Fruit fly (Drosophila melanogaster) whole organism, prepupa: ENCODE measurements around the gene ocn.
A peak's percentile ranks its signal among the peaks of the same experiment; 100 is the strongest.

ENCODE experiments used
- CG10631 ChIP-seq: fragments of 200-800 bp; sonication (Bioruptor generic); optimal IDR thresholded peaks from 2 replicates; lab custom pipeline; 2016; ENCODE audit warnings: missing biosample characterization, missing genetic modification characterization
- CG11294 ChIP-seq: fragments of 200-800 bp; sonication (Bioruptor generic); IDR thresholded peaks from 2 replicates; pipeline ENCODE4 v1.3.6; 2022; ENCODE audit warnings: missing biosample characterization, missing genetic modification characterization
- CG11762 ChIP-seq: fragments of 200-800 bp; sonication (Bioruptor generic); optimal IDR thresholded peaks from 3 replicates; lab custom pipeline; 2016; ENCODE audit warnings: missing biosample characterization, missing genetic modification characterization; ENCODE audit not compliant: insufficient read depth
- CG15336 ChIP-seq: fragments of 200-800 bp; sonication (Bioruptor generic); IDR thresholded peaks from 2 replicates; pipeline ENCODE4 v1.3.6; 2022; ENCODE audit warnings: missing biosample characterization, missing genetic modification characterization
- CG1621 ChIP-seq: fragments of 200-800 bp; sonication (Bioruptor generic); optimal IDR thresholded peaks from 3 replicates; lab custom pipeline; 2018; ENCODE audit warnings: missing biosample characterization, mild to moderate bottlenecking, missing genetic modification characterization
- CG16779 ChIP-seq: fragments of 200-800 bp; sonication (Bioruptor generic); optimal IDR thresholded peaks from 3 replicates; lab custom pipeline; 2017; ENCODE audit warnings: missing biosample characterization, mild to moderate bottlenecking, missing genetic modification characterization
- CG3032 ChIP-seq: fragments of 200-800 bp; optimal IDR thresholded peaks from 2 replicates; lab custom pipeline; 2019; ENCODE audit warnings: missing biosample characterization, mild to moderate bottlenecking, missing genetic modification characterization, moderate library complexity
- CG31627 ChIP-seq: fragments of 200-800 bp; sonication (Bioruptor generic); optimal IDR thresholded peaks from 3 replicates; lab custom pipeline; 2016; ENCODE audit warnings: missing biosample characterization, missing genetic modification characterization
- CG32006 ChIP-seq: fragments of 200-800 bp; sonication (Bioruptor generic); optimal IDR thresholded peaks from 3 replicates; lab custom pipeline; 2017; ENCODE audit warnings: missing biosample characterization, mild to moderate bottlenecking, missing genetic modification characterization
- CG34406 ChIP-seq: fragments of 200-800 bp; sonication (Bioruptor generic); optimal IDR thresholded peaks from 3 replicates; lab custom pipeline; 2016; ENCODE audit warnings: missing biosample characterization, missing genetic modification characterization
- CG3919 ChIP-seq: fragments of 200-800 bp; sonication (Bioruptor generic); optimal IDR thresholded peaks from 3 replicates; lab custom pipeline; 2016; ENCODE audit warnings: missing biosample characterization, missing genetic modification characterization
- CG4318 ChIP-seq: fragments of 200-800 bp; sonication (Bioruptor generic); optimal IDR thresholded peaks from 3 replicates; lab custom pipeline; 2017; ENCODE audit warnings: missing biosample characterization, mild to moderate bottlenecking, missing genetic modification characterization
- CG6163 ChIP-seq: fragments of 200-800 bp; sonication (Bioruptor generic); IDR thresholded peaks from 3 replicates; pipeline ENCODE4 v1.3.6; 2022; ENCODE audit warnings: missing biosample characterization, missing genetic modification characterization
- CG6276 ChIP-seq: fragments of 200-800 bp; sonication (Bioruptor generic); optimal IDR thresholded peaks from 2 replicates; lab custom pipeline; 2017; ENCODE audit warnings: missing biosample characterization, mild to moderate bottlenecking, missing genetic modification characterization
- CG6792 ChIP-seq: fragments of 200-800 bp; sonication (Bioruptor generic); optimal IDR thresholded peaks from 3 replicates; lab custom pipeline; 2016; ENCODE audit warnings: missing biosample characterization, missing genetic modification characterization
- CG6808 ChIP-seq: fragments of 200-800 bp; sonication (Bioruptor generic); optimal IDR thresholded peaks from 3 replicates; lab custom pipeline; 2017; ENCODE audit warnings: missing biosample characterization, missing genetic modification characterization, mild to moderate bottlenecking, moderate library complexity, missing genetic modification reagents
- CG6854 ChIP-seq: fragments of 200-800 bp; sonication (Bioruptor generic); optimal IDR thresholded peaks from 2 replicates; lab custom pipeline; 2017; ENCODE audit warnings: missing biosample characterization, mild to moderate bottlenecking, missing genetic modification characterization
- CG8319 ChIP-seq: fragments of 200-800 bp; sonication (Bioruptor generic); optimal IDR thresholded peaks from 3 replicates; lab custom pipeline; 2016; ENCODE audit warnings: missing biosample characterization, missing genetic modification characterization
- Eip75B ChIP-seq: fragments of 200-800 bp; sonication (Bioruptor generic); optimal IDR thresholded peaks from 3 replicates; lab custom pipeline; 2016; ENCODE audit warnings: missing biosample characterization, missing genetic modification characterization
- Eip78C ChIP-seq: fragments of 200-800 bp; sonication (Bioruptor generic); peaks from one replicate; lab custom pipeline; 2016; ENCODE audit warnings: missing biosample characterization, missing genetic modification characterization
- Eip93F ChIP-seq: fragments of 200-800 bp; sonication (Bioruptor generic); optimal IDR thresholded peaks from 2 replicates; lab custom pipeline; 2016; ENCODE audit warnings: missing biosample characterization, mild to moderate bottlenecking, missing genetic modification characterization
- Ets96B ChIP-seq: fragments of 200-800 bp; optimal IDR thresholded peaks from 2 replicates; lab custom pipeline; 2019; ENCODE audit warnings: missing biosample characterization, mild to moderate bottlenecking, missing genetic modification characterization, moderate library complexity
- Hr38 ChIP-seq: sonication (Bioruptor generic); optimal IDR thresholded peaks from 2 replicates; lab custom pipeline; 2016; ENCODE audit warnings: missing biosample characterization, missing genetic modification characterization
- Lpt ChIP-seq: fragments of 200-800 bp; sonication (Bioruptor generic); optimal IDR thresholded peaks from 3 replicates; lab custom pipeline; 2016; ENCODE audit warnings: missing biosample characterization, missing genetic modification characterization
- OdsH ChIP-seq: fragments of 200-800 bp; sonication (Bioruptor generic); optimal IDR thresholded peaks from 3 replicates; lab custom pipeline; 2016; ENCODE audit warnings: missing biosample characterization, missing genetic modification characterization
- Smox ChIP-seq: fragments of 200-800 bp; sonication (Bioruptor generic); optimal IDR thresholded peaks from 3 replicates; lab custom pipeline; 2016; ENCODE audit warnings: missing biosample characterization, missing genetic modification characterization
- Sox14 ChIP-seq: fragments of 200-800 bp; sonication (Bioruptor generic); optimal IDR thresholded peaks from 3 replicates; lab custom pipeline; 2016; ENCODE audit warnings: missing biosample characterization, missing genetic modification characterization
- cyc ChIP-seq: fragments of 200-800 bp; sonication (Bioruptor generic); optimal IDR thresholded peaks from 3 replicates; lab custom pipeline; 2016; ENCODE audit warnings: missing biosample characterization, missing genetic modification characterization
- dsx ChIP-seq: fragments of 200-800 bp; optimal IDR thresholded peaks from 3 replicates; lab custom pipeline; 2019; ENCODE audit warnings: missing biosample characterization, mild to moderate bottlenecking, missing genetic modification characterization, moderate library complexity; ENCODE audit not compliant: poor library complexity, severe bottlenecking
- eg ChIP-seq: fragments of 200-800 bp; sonication (Bioruptor generic); IDR thresholded peaks from 3 replicates; pipeline ENCODE4 v1.3.6; 2022; ENCODE audit warnings: missing biosample characterization, missing genetic modification characterization
- fd59A ChIP-seq: fragments of 200-800 bp; sonication (Bioruptor generic); optimal IDR thresholded peaks from 2 replicates; lab custom pipeline; 2017; ENCODE audit warnings: missing biosample characterization, mild to moderate bottlenecking, missing genetic modification characterization, missing genetic modification reagents
- fd85E ChIP-seq: fragments of 200-800 bp; sonication (Bioruptor generic); optimal IDR thresholded peaks from 3 replicates; lab custom pipeline; 2016; ENCODE audit warnings: missing biosample characterization, missing genetic modification characterization
- fkh ChIP-seq: fragments of 200-800 bp; sonication (Bioruptor generic); optimal IDR thresholded peaks from 3 replicates; lab custom pipeline; 2017; ENCODE audit warnings: missing biosample characterization, mild to moderate bottlenecking, missing genetic modification characterization, moderate library complexity
- lz ChIP-seq: fragments of 200-800 bp; sonication (Bioruptor generic); optimal IDR thresholded peaks from 3 replicates; lab custom pipeline; 2016; ENCODE audit warnings: missing biosample characterization, missing genetic modification characterization
- salr ChIP-seq, 2 experiments: fragments of 200-800 bp; sonication (Bioruptor generic); optimal IDR thresholded peaks; 3 replicates each; lab custom pipeline; 2016 to 2018; ENCODE audit warnings: missing biosample characterization in 2 of 2, missing genetic modification characterization in 2 of 2, mild to moderate bottlenecking in 1 of 2
- spab ChIP-seq: fragments of 200-800 bp; sonication (Bioruptor generic); optimal IDR thresholded peaks from 2 replicates; lab custom pipeline; 2017; ENCODE audit warnings: missing biosample characterization, mild to moderate bottlenecking, missing genetic modification characterization, missing genetic modification reagents
- ss ChIP-seq, 2 experiments: fragments of 200-800 bp; sonication (Bioruptor generic); optimal IDR thresholded peaks; 2 replicates in 1 of 2; 3 replicates in 1 of 2; lab custom pipeline; 2017 to 2018; ENCODE audit warnings: mild to moderate bottlenecking in 2 of 2, missing biosample characterization in 2 of 2, missing genetic modification characterization in 2 of 2, moderate library complexity in 1 of 2
- topi ChIP-seq: fragments of 200-800 bp; sonication (Bioruptor generic); optimal IDR thresholded peaks from 3 replicates; lab custom pipeline; 2016; ENCODE audit warnings: missing biosample characterization, missing genetic modification characterization
- vri ChIP-seq: fragments of 200-800 bp; sonication (Bioruptor generic); optimal IDR thresholded peaks from 3 replicates; lab custom pipeline; 2016; ENCODE audit warnings: missing biosample characterization, mild to moderate bottlenecking, missing genetic modification characterization

The ocn gene

dm6 chr3R:30055915-30056544, 18.5 kb upstream of the ocn start, which contains the start of the genes Rpp14b and spn-A (continued):
- TF ChIP-seq CG6792 (peak; percentile 19), OdsH (GFP tag; lab: Kevin White, UChicago) (peak; percentile 52), Eip75B (GFP tag; lab: Kevin White, UChicago) (peak; percentile 3), CG6808 (no peak), CG10631 (GFP tag; lab: Kevin White, UChicago) (no peak), Eip93F (GFP tag; lab: Kevin White, UChicago) (peak; percentile 32), CG3919 (GFP tag; lab: Kevin White, UChicago) (peak; percentile 28), CG11294 (no peak), vri (no peak), CG6163 (GFP tag; lab: Robert Waterston, UW) (no peak), fkh (no peak), CG1621 (tag; lab: Kevin White, UChicago) (no peak), CG16779 (tag; lab: Kevin White, UChicago) (no peak), fd85E (GFP tag; lab: Kevin White, UChicago) (no peak), CG31627 (GFP tag; lab: Kevin White, UChicago) (peak; percentile 53), topi (peak; percentile 5), ss (GFP tag; optimal IDR thresholded peaks at IDR 0.05; lab: Kevin White, UChicago) (peak in 1 of 2 experiments; percentile 12), CG32006 (GFP tag; lab: Kevin White, UChicago) (peak; percentile 44), CG6854 (no peak), CG11762 (GFP tag; lab: Kevin White, UChicago) (no peak), Hr38 (GFP tag; lab: Kevin White, UChicago) (no peak), CG34406 (GFP tag; lab: Kevin White, UChicago) (peak; percentile 38)

dm6 chr3R:30052455-30053046, 15.0 kb upstream of the ocn start, which contains the start of gene Jasper:
Gene Jasper (plus strand): TSS chr3R:30052514.
- TF ChIP-seq fkh (peak; percentile 7), fd85E (GFP tag; lab: Kevin White, UChicago) (no peak), fd59A (GFP tag; lab: Kevin White, UChicago) (no peak), CG3032 (tag; lab: Kevin White, UChicago) (peak; percentile 14), CG6854 (peak; percentile 5), Hr38 (GFP tag; lab: Kevin White, UChicago) (no peak), dsx (peak; percentile 28), OdsH (GFP tag; lab: Kevin White, UChicago) (no peak), CG15336 (GFP tag; lab: Robert Waterston, UW) (peak; percentile 15; the same call in 1 of the 2 replicates), Sox14 (GFP tag; lab: Kevin White, UChicago) (peak; percentile 29), CG1621 (tag; lab: Kevin White, UChicago) (peak; percentile 33)

dm6 chr3R:30051933-30052332, 14.4 kb upstream of the ocn start, which contains the start of gene CG15528:
Gene CG15528 (minus strand): TSS chr3R:30052112.
- no peak for TF ChIP-seq OdsH (GFP tag; lab: Kevin White, UChicago)
- no peak for TF ChIP-seq CG31627 (GFP tag; lab: Kevin White, UChicago)
- no peak for TF ChIP-seq CG11762 (GFP tag; lab: Kevin White, UChicago)
- no peak for TF ChIP-seq Eip78C (GFP tag; lab: Kevin White, UChicago)
- TF ChIP-seq Lpt = no peak
- no peak for TF ChIP-seq CG8319 (GFP tag; lab: Kevin White, UChicago)
- TF ChIP-seq Ets96B (tag; lab: Kevin White, UChicago) = no peak
- no peak for TF ChIP-seq CG10631 (GFP tag; lab: Kevin White, UChicago)
- no peak for TF ChIP-seq CG4318 (GFP tag; lab: Kevin White, UChicago)
- no peak for TF ChIP-seq Smox (GFP tag; lab: Kevin White, UChicago)
- TF ChIP-seq lz (GFP tag; lab: Kevin White, UChicago) = no peak
- TF ChIP-seq CG6276 (GFP tag; lab: Kevin White, UChicago) = no peak
- TF ChIP-seq topi = no peak
- TF ChIP-seq salr (GFP tag; optimal IDR thresholded peaks at IDR 0.05; lab: Kevin White, UChicago) = no peak
- no peak for TF ChIP-seq cyc
- no peak for TF ChIP-seq eg (GFP tag; lab: Robert Waterston, UW)
- no peak for TF ChIP-seq fkh
- no peak for TF ChIP-seq spab (GFP tag; lab: Kevin White, UChicago)
- no peak for TF ChIP-seq CG1621 (tag; lab: Kevin White, UChicago)
